Worm (Caenorhabditis elegans) whole organism, midembryonic: ENCODE data around the gene C44H9.4.

Experiments used
- T22C8.4 ChIP-seq: fragments of 200-800 bp; sonication (Bioruptor generic); IDR thresholded peaks from 2 replicates; pipeline ENCODE4 v1.3.6; 2022; ENCODE audit warnings: missing genetic modification characterization, missing compliant biosample characterization
- ref-1 ChIP-seq: fragments of 200-800 bp; sonication (Bioruptor generic); conservative IDR thresholded peaks from 2 replicates; pipeline ENCODE4 v1.3.6; 2022; ENCODE audit warnings: missing genetic modification reagents, missing genetic modification characterization, missing compliant biosample characterization
- tab-1 ChIP-seq: fragments of 200-800 bp; sonication (Bioruptor generic); IDR thresholded peaks from 2 replicates; pipeline ENCODE4 v1.3.6; 2022; ENCODE audit warnings: missing genetic modification characterization, missing compliant biosample characterization
- ztf-29 ChIP-seq: fragments of 200-800 bp; sonication (Bioruptor generic); IDR thresholded peaks from 2 replicates; pipeline ENCODE4 v1.3.6; 2022; ENCODE audit warnings: missing genetic modification reagents, missing genetic modification characterization, missing compliant biosample characterization

- TF ChIP-seq tab-1 (GFP tag; lab: Robert Waterston, UW) (no peak), ztf-29 (GFP tag; lab: Robert Waterston, UW) (no peak), ref-1 (GFP tag; lab: Robert Waterston, UW) (no peak), T22C8.4 (GFP tag; lab: Robert Waterston, UW) (no peak)
Measured at ce11 chrV:12795927-12796326, 39.6 kb upstream of the C44H9.4 start.
